Worm (Caenorhabditis elegans): ENCODE results near the gene lipl-4.

Gene lipl-4

ce11 chrV:6506238-6506956 lies 43.6 kb upstream of the lipl-4 start:
- TF ChIP-seq fos-1 (tag; optimal IDR thresholded peaks at IDR 0.05): no peak

- TF ChIP-seq C34F6.9 (tag; optimal IDR thresholded peaks at IDR 0.05) (no peak), unc-62 (GFP tag; optimal IDR thresholded peaks at IDR 0.05) (no peak), dmd-4 (tag; optimal IDR thresholded peaks at IDR 0.05) (no peak), nhr-129 (tag; optimal IDR thresholded peaks at IDR 0.05) (no peak), alr-1 (tag; optimal IDR thresholded peaks at IDR 0.05) (no peak), nhr-10 (tag; optimal IDR thresholded peaks at IDR 0.05) (no peak), elt-3 (tag; optimal IDR thresholded peaks at IDR 0.05) (no peak), zag-1 (tag; optimal IDR thresholded peaks at IDR 0.05) (no peak), unc-39 (tag; optimal IDR thresholded peaks at IDR 0.05) (no peak), nhr-23 (tag; optimal IDR thresholded peaks at IDR 0.05) (no peak)
Measured at ce11 chrV:6508703-6509102, 41.3 kb upstream of the lipl-4 start, which contains the start of gene ubh-3. Gene ubh-3, minus strand, starts transcription at chrV:6508803.

- TF ChIP-seq ZK546.5 (tag; optimal IDR thresholded peaks at IDR 0.05): no peak
- no peak for TF ChIP-seq nhr-129 (tag; optimal IDR thresholded peaks at IDR 0.05)
- no peak for TF ChIP-seq zag-1 (tag; optimal IDR thresholded peaks at IDR 0.05)
- no peak for TF ChIP-seq nhr-10 (tag; optimal IDR thresholded peaks at IDR 0.05)
- no peak for TF ChIP-seq Y55F3AM.14 (GFP tag; optimal IDR thresholded peaks at IDR 0.05)
- no peak for TF ChIP-seq crh-2 (tag; optimal IDR thresholded peaks at IDR 0.05)
- TF ChIP-seq ztf-1 (GFP tag; conservative IDR thresholded peaks at IDR 0.05): no peak
Measured at ce11 chrV:6509717-6510116, 40.3 kb upstream of the lipl-4 start, which contains the start of gene ubh-2. Gene ubh-2, minus strand, starts transcription at chrV:6509817.

DNA sequence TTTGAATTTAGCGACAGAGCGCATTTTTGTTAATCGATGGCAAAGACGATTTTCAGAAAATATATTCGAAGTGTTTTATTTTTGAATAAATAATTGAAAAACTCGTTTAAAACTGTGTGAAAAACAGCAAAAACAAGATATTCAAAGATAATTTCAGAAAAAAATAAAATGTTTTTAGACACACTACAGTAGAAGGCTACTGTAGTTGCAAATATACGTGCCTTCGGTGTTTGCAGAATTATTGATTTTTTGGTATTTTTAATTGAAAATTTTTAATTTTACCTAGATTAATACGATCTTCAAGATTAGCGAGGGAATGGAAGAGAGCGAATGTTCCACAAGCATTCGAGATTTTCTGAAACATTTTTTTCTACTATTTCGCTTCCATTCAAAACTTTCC lies 39.3 kb upstream of the lipl-4 start:
- TF ChIP-seq fos-1 (tag; optimal IDR thresholded peaks at IDR 0.05) (no peak), lsy-2 (tag; optimal IDR thresholded peaks at IDR 0.05) (peak in 1 of 2 experiments; percentile 10), egl-27 (tag; optimal IDR thresholded peaks at IDR 0.05) (no peak)

DNA sequence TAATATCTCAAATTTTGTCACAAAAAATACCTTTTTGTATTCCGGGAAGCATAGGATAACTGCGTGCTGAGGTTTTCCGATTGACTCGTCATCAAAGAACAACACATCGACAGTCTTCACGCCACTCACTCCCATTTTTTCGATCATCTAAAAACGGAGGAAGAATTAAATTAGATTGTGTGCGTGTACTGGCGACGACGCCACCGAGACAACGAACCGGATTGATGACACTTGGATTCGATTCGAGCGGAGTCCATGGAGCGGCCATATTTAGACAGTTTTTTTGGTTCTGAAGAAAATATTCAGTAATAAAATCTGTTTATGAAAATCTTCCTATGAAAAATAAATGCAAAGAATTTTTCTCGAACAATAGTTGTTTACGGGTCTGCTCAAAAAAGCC lies 38.9 kb upstream of the lipl-4 start, which contains the start of gene ubh-1:
TSS of gene ubh-1 (minus strand) at position 289 of the 400 bp plus-strand sequence.
- no peak for TF ChIP-seq nhr-10 (tag; optimal IDR thresholded peaks at IDR 0.05)
- no peak for TF ChIP-seq alr-1 (tag; optimal IDR thresholded peaks at IDR 0.05)
- no peak for TF ChIP-seq nhr-6 (tag; optimal IDR thresholded peaks at IDR 0.05)
- no peak for TF ChIP-seq mab-5 (tag; optimal IDR thresholded peaks at IDR 0.05)
- TF ChIP-seq Y55F3AM.14 (GFP tag; optimal IDR thresholded peaks at IDR 0.05): no peak
- TF ChIP-seq ztf-1 (GFP tag; conservative IDR thresholded peaks at IDR 0.05): no peak
- no peak for TF ChIP-seq unc-39 (tag; optimal IDR thresholded peaks at IDR 0.05)
- no peak for TF ChIP-seq crh-2 (tag; optimal IDR thresholded peaks at IDR 0.05)
- no peak for TF ChIP-seq gmeb-1 (tag; optimal IDR thresholded peaks at IDR 0.05)
- TF ChIP-seq unc-62 (GFP tag; optimal IDR thresholded peaks at IDR 0.05): no peak
- TF ChIP-seq mdl-1 (tag; optimal IDR thresholded peaks at IDR 0.05): no peak
- no peak for TF ChIP-seq mbf-1 (tag; optimal IDR thresholded peaks at IDR 0.05)
- TF ChIP-seq ztf-11 (tag; optimal IDR thresholded peaks at IDR 0.05): no peak
- TF ChIP-seq aly-2 (tag; optimal IDR thresholded peaks at IDR 0.05): no peak
- no peak for TF ChIP-seq ZK546.5 (tag; optimal IDR thresholded peaks at IDR 0.05)
- TF ChIP-seq F13H6.1 (tag; optimal IDR thresholded peaks at IDR 0.05): no peak
- TF ChIP-seq nhr-237 (tag; optimal IDR thresholded peaks at IDR 0.05): no peak

ce11 chrV:6513356-6513755 lies 36.6 kb upstream of the lipl-4 start:
- TF ChIP-seq lin-39 (tag; optimal IDR thresholded peaks at IDR 0.05): no peak
- TF ChIP-seq fos-1 (tag; optimal IDR thresholded peaks at IDR 0.05): peak; percentile 7
- peak; percentile 8 for TF ChIP-seq nhr-21 (tag; optimal IDR thresholded peaks at IDR 0.05)

DNA sequence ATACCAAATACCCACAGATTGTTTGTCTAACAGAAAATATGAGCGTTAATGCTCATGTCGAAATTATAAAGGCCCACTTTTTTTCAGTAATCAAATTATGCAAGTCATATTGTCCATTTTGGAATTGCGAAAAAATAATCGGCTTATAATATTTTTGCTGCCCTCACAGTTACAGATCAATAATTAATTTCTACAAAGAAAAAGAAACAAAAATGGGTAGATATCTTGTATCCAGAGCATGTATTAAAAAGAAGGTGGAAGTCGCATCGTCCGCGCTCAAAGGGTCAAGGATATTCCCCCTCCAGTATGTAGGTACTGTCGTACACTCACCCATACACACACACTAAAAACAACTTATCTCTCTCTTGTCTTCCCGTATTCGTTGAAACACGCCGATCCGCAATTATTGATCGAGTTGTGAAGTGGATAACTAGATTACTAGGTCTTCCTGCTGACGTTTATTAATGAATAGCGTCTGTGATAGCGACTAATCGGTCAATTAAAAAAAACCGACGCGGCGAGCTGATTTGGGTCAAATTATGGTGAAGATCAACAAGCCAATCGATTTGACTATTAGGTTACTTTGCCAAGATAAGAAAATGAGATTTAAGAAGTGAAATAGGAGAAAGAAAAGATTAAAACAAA lies 36.1 kb upstream of the lipl-4 start:
- TF ChIP-seq Y55F3AM.14 (GFP tag; optimal IDR thresholded peaks at IDR 0.05) (no peak), sma-9 (GFP tag; optimal IDR thresholded peaks at IDR 0.05) (peak; percentile 13), sma-9 (tag; optimal IDR thresholded peaks at IDR 0.05) (no peak), nhr-21 (tag; optimal IDR thresholded peaks at IDR 0.05) (peak; percentile 37)

All from whole organism, L2 larva.